Worm (Caenorhabditis elegans) whole organism, young adult: ENCODE results near the gene fbxc-49.

Source experiments
- B0336.3 ChIP-seq: fragments of 200-800 bp; sonication (Bioruptor generic); IDR thresholded peaks from 2 replicates; pipeline ENCODE4 v1.3.6; 2022; ENCODE audit warnings: missing genetic modification characterization, missing compliant biosample characterization
- C06A6.2 ChIP-seq: fragments of 200-800 bp; sonication (Bioruptor generic); conservative IDR thresholded peaks from 2 replicates; pipeline ENCODE4 v1.3.6; 2022; ENCODE audit warnings: missing genetic modification characterization, missing compliant biosample characterization
- C17E4.6 ChIP-seq: fragments of 200-800 bp; sonication (Bioruptor generic); IDR thresholded peaks from 2 replicates; pipeline ENCODE4 v1.3.6; 2022; ENCODE audit warnings: missing genetic modification reagents, missing genetic modification characterization, missing compliant biosample characterization
- D2030.7 ChIP-seq: fragments of 200-800 bp; sonication (Bioruptor generic); IDR thresholded peaks from 2 replicates; pipeline ENCODE4 v1.3.6; 2022; ENCODE audit warnings: missing genetic modification reagents, missing genetic modification characterization, missing compliant biosample characterization
- F33H1.4 ChIP-seq: fragments of 200-800 bp; sonication (Bioruptor generic); IDR thresholded peaks from 2 replicates; pipeline ENCODE4 v1.3.6; 2022; ENCODE audit warnings: missing genetic modification reagents, missing genetic modification characterization, missing compliant biosample characterization
- F37B4.10 ChIP-seq: fragments of 200-800 bp; sonication (Bioruptor generic); IDR thresholded peaks from 2 replicates; pipeline ENCODE4 v1.3.6; 2022; ENCODE audit warnings: missing genetic modification characterization, missing compliant biosample characterization
- T26A5.8 ChIP-seq: sonication (generic microtip); optimal IDR thresholded peaks from 2 replicates; lab custom pipeline; 2016; ENCODE audit warnings: missing genetic modification characterization, missing compliant biosample characterization
- Y53G8AR.9 ChIP-seq: fragments of 200-800 bp; sonication (Bioruptor generic); conservative IDR thresholded peaks from 2 replicates; pipeline ENCODE4 v1.3.6; 2022; ENCODE audit warnings: missing genetic modification reagents, missing genetic modification characterization, missing compliant biosample characterization
- Y67H2A.10 ChIP-seq: fragments of 200-800 bp; sonication (Bioruptor generic); conservative IDR thresholded peaks from 2 replicates; pipeline ENCODE4 v1.3.6; 2022; ENCODE audit warnings: missing genetic modification reagents, missing genetic modification characterization, missing compliant biosample characterization
- Y79H2A.3 ChIP-seq: fragments of 200-800 bp; sonication (Bioruptor generic); conservative IDR thresholded peaks from 2 replicates; pipeline ENCODE4 v1.3.6; 2022; ENCODE audit warnings: missing genetic modification reagents, missing genetic modification characterization, missing compliant biosample characterization
- ama-1 ChIP-seq, 3 experiments: fragments of 150-350 bp in 1 of 3; sonication (generic microtip) in 2 of 3; optimal IDR thresholded peaks; 2 replicates each; lab custom pipeline; 2014 to 2018; ENCODE audit warnings: missing biosample characterization in 2 of 3, missing genetic modification characterization in 2 of 3, missing genetic modification reagents in 2 of 3
- attf-3 ChIP-seq: fragments of 200-800 bp; sonication (Bioruptor generic); conservative IDR thresholded peaks from 2 replicates; pipeline ENCODE4 v1.3.6; 2022; ENCODE audit warnings: missing genetic modification reagents, missing genetic modification characterization, missing compliant biosample characterization
- ccch-3 ChIP-seq: fragments of 200-800 bp; sonication (Bioruptor generic); optimal IDR thresholded peaks from 2 replicates; lab custom pipeline; 2018; ENCODE audit warnings: mild to moderate bottlenecking, missing genetic modification characterization, missing compliant biosample characterization
- ceh-27 ChIP-seq: fragments of 200-800 bp; sonication (Bioruptor generic); optimal IDR thresholded peaks from 2 replicates; lab custom pipeline; 2018; ENCODE audit warnings: mild to moderate bottlenecking, missing genetic modification characterization, moderate library complexity, missing compliant biosample characterization
- die-1 ChIP-seq: sonication (generic microtip); optimal IDR thresholded peaks from 2 replicates; lab custom pipeline; 2016; ENCODE audit warnings: missing genotype, mild to moderate bottlenecking, missing genetic modification characterization, missing compliant biosample characterization
- dox-1 ChIP-seq: fragments of 200-800 bp; sonication (Bioruptor generic); IDR thresholded peaks from 2 replicates; pipeline ENCODE4 v1.3.6; 2022; ENCODE audit warnings: missing genetic modification reagents, missing genetic modification characterization, missing compliant biosample characterization
- dpff-1 ChIP-seq: sonication (generic microtip); optimal IDR thresholded peaks from 2 replicates; lab custom pipeline; 2017; ENCODE audit warnings: mild to moderate bottlenecking, missing genetic modification characterization, missing compliant biosample characterization
- him-1 ChIP-seq: sonication (generic microtip); optimal IDR thresholded peaks from 2 replicates; lab custom pipeline; 2016; ENCODE audit warnings: missing genotype, missing genetic modification reagents, missing genetic modification characterization, missing compliant biosample characterization
- hlh-12 ChIP-seq: sonication (generic microtip); optimal IDR thresholded peaks from 2 replicates; lab custom pipeline; 2016; ENCODE audit warnings: missing genetic modification characterization, missing compliant biosample characterization
- hlh-26 ChIP-seq: fragments of 200-800 bp; sonication (Bioruptor generic); conservative IDR thresholded peaks from 2 replicates; pipeline ENCODE4 v1.3.6; 2022; ENCODE audit warnings: missing genetic modification reagents, missing genetic modification characterization, missing compliant biosample characterization
- lin-26 ChIP-seq: fragments of 200-800 bp; sonication (Bioruptor generic); IDR thresholded peaks from 2 replicates; pipeline ENCODE4 v1.3.6; 2022; ENCODE audit warnings: missing genetic modification reagents, missing genetic modification characterization, missing compliant biosample characterization
- lin-54 ChIP-seq: fragments of 200-800 bp; sonication (Bioruptor generic); optimal IDR thresholded peaks from 2 replicates; lab custom pipeline; 2018; ENCODE audit warnings: mild to moderate bottlenecking, missing genetic modification characterization, missing compliant biosample characterization
- madf-6 ChIP-seq: fragments of 200-800 bp; sonication (Bioruptor generic); IDR thresholded peaks from 2 replicates; pipeline ENCODE4 v1.3.6; 2022; ENCODE audit warnings: missing genetic modification reagents, missing genetic modification characterization, missing compliant biosample characterization
- madf-8 ChIP-seq: fragments of 200-800 bp; sonication (Bioruptor generic); conservative IDR thresholded peaks from 2 replicates; pipeline ENCODE4 v1.3.6; 2022; ENCODE audit warnings: missing genetic modification reagents, missing genetic modification characterization, missing compliant biosample characterization
- mes-4 ChIP-seq: sonication (generic microtip); optimal IDR thresholded peaks from 2 replicates; lab custom pipeline; 2016; ENCODE audit warnings: missing genotype, missing genetic modification characterization, missing compliant biosample characterization
- mxl-1 ChIP-seq: sonication (generic microtip); optimal IDR thresholded peaks from 2 replicates; lab custom pipeline; 2016; ENCODE audit warnings: missing genetic modification characterization, missing compliant biosample characterization
- nhr-120 ChIP-seq: fragments of 200-800 bp; sonication (Bioruptor generic); IDR thresholded peaks from 2 replicates; pipeline ENCODE4 v1.3.6; 2022; ENCODE audit warnings: missing genetic modification characterization, missing compliant biosample characterization
- nhr-179 ChIP-seq: sonication (generic microtip); optimal IDR thresholded peaks from 2 replicates; lab custom pipeline; 2016; ENCODE audit warnings: mild to moderate bottlenecking, missing genetic modification characterization, missing compliant biosample characterization
- rcor-1 ChIP-seq: fragments of 200-800 bp; sonication (Bioruptor generic); IDR thresholded peaks from 2 replicates; pipeline ENCODE4 v1.3.6; 2022; ENCODE audit warnings: missing genetic modification reagents, missing genetic modification characterization, missing compliant biosample characterization
- rpc-1 ChIP-seq, 2 experiments: fragments of 150-350 bp in 1 of 2; sonication (generic microtip) in 1 of 2; optimal IDR thresholded peaks; 2 replicates each; lab custom pipeline; 2014 to 2018; ENCODE audit warnings: missing biosample characterization in 1 of 2, missing genetic modification characterization in 1 of 2, missing genetic modification reagents in 1 of 2, missing genotype in 1 of 2
- sdz-38 ChIP-seq: sonication (generic microtip); optimal IDR thresholded peaks from 2 replicates; lab custom pipeline; 2016; ENCODE audit warnings: missing genotype, missing genetic modification characterization, missing compliant biosample characterization
- sea-2 ChIP-seq: fragments of 200-800 bp; sonication (Bioruptor generic); IDR thresholded peaks from 2 replicates; pipeline ENCODE4 v1.3.6; 2022; ENCODE audit warnings: missing genetic modification characterization, missing compliant biosample characterization
- snpc-1.1 ChIP-seq: sonication (generic microtip); optimal IDR thresholded peaks from 2 replicates; lab custom pipeline; 2017; ENCODE audit warnings: missing genetic modification characterization, mild to moderate bottlenecking, missing compliant biosample characterization, antibody characterized with exemption, moderate library complexity, missing genotype, missing genetic modification reagents; ENCODE audit not compliant: insufficient read depth
- snpc-1.3 ChIP-seq: sonication (generic microtip); optimal IDR thresholded peaks from 2 replicates; lab custom pipeline; 2017; ENCODE audit warnings: missing genetic modification characterization, mild to moderate bottlenecking, missing compliant biosample characterization, antibody characterized with exemption, moderate library complexity, missing genotype, missing genetic modification reagents; ENCODE audit not compliant: insufficient read depth
- sptf-2 ChIP-seq: fragments of 200-800 bp; sonication (Bioruptor generic); optimal IDR thresholded peaks from 2 replicates; lab custom pipeline; 2018; ENCODE audit warnings: mild to moderate bottlenecking, missing genetic modification characterization, missing compliant biosample characterization
- tbp1 ChIP-seq: fragments of 200-800 bp; sonication (Bioruptor generic); optimal IDR thresholded peaks from 2 replicates; lab custom pipeline; 2018; ENCODE audit warnings: mild to moderate bottlenecking, missing genetic modification characterization, missing compliant biosample characterization
- zfh-2 ChIP-seq: fragments of 200-800 bp; sonication (Bioruptor generic); conservative IDR thresholded peaks from 2 replicates; pipeline ENCODE4 v1.3.6; 2022; ENCODE audit warnings: missing genetic modification reagents, missing genetic modification characterization, missing compliant biosample characterization
- zim-3 ChIP-seq: sonication (generic microtip); optimal IDR thresholded peaks from 2 replicates; lab custom pipeline; 2017; ENCODE audit warnings: mild to moderate bottlenecking, missing genetic modification characterization, moderate library complexity, missing compliant biosample characterization

The fbxc-49 gene

ce11 chrII:2080425-2080824 lies 3.5 kb upstream of the fbxc-49 start, which contains the start of gene F07E5.9:
Gene F07E5.9 (minus strand): TSS chrII:2080525.
- no peak for TF ChIP-seq C17E4.6 (GFP tag; lab: Robert Waterston, UW)
- no peak for TF ChIP-seq sptf-2
- no peak for TF ChIP-seq lin-26 (GFP tag; lab: Robert Waterston, UW)
- no peak for TF ChIP-seq mes-4 (tag; lab: Kevin White, UChicago)
- no peak for TF ChIP-seq ama-1 (optimal IDR thresholded peaks at IDR 0.05; lab: Kevin White, UChicago)
- TF ChIP-seq ama-1 (GFP tag; optimal IDR thresholded peaks at IDR 0.05; lab: Kevin White, UChicago): no peak
- TF ChIP-seq F33H1.4 (GFP tag; lab: Robert Waterston, UW): no peak
- no peak for TF ChIP-seq zim-3 (tag; lab: Kevin White, UChicago)

- no peak for TF ChIP-seq hlh-26 (GFP tag; lab: Robert Waterston, UW)
- no peak for TF ChIP-seq ceh-27 (GFP tag; lab: Kevin White, UChicago)
- TF ChIP-seq die-1 (tag; lab: Kevin White, UChicago): no peak
- no peak for TF ChIP-seq Y53G8AR.9
- no peak for TF ChIP-seq Y79H2A.3 (GFP tag; lab: Robert Waterston, UW)
- TF ChIP-seq attf-3 (GFP tag; lab: Robert Waterston, UW): no peak
- no peak for TF ChIP-seq B0336.3
- TF ChIP-seq madf-8 (GFP tag; lab: Robert Waterston, UW): no peak
- no peak for TF ChIP-seq hlh-12 (tag; lab: Kevin White, UChicago)
- no peak for TF ChIP-seq lin-54 (GFP tag; lab: Kevin White, UChicago)
- no peak for TF ChIP-seq madf-6 (GFP tag; lab: Robert Waterston, UW)
- no peak for TF ChIP-seq nhr-120
- TF ChIP-seq nhr-179 (tag; lab: Kevin White, UChicago): no peak
- no peak for TF ChIP-seq C06A6.2 (GFP tag; lab: Robert Waterston, UW)
- no peak for TF ChIP-seq D2030.7 (GFP tag; lab: Robert Waterston, UW)
- TF ChIP-seq sdz-38 (tag; lab: Kevin White, UChicago): no peak
- no peak for TF ChIP-seq zfh-2 (GFP tag; lab: Robert Waterston, UW)
- TF ChIP-seq mxl-1 (tag; lab: Kevin White, UChicago): no peak
- TF ChIP-seq, all 124 proteins: peak for 0
Measured at ce11 chrII:2081257-2081656, 2.7 kb upstream of the fbxc-49 start, which contains the start of gene T16A1.4. Gene T16A1.4 (plus strand): TSS chrII:2081557.

ce11 chrII:2087206-2087605 lies 3.3 kb downstream of the fbxc-49 start:
- no peak for TF ChIP-seq sea-2 (GFP tag; lab: Robert Waterston, UW)
- TF ChIP-seq F37B4.10 (GFP tag; lab: Robert Waterston, UW): 0 out of 2 replicates have a peak, but pooled peaks have one; percentile 65
- no peak for TF ChIP-seq T26A5.8 (tag; lab: Kevin White, UChicago)
- no peak for TF ChIP-seq rcor-1 (GFP tag; lab: Robert Waterston, UW)
- TF ChIP-seq dpff-1: no peak
- no peak for TF ChIP-seq rpc-1 (optimal IDR thresholded peaks at IDR 0.05; lab: Kevin White, UChicago)
- TF ChIP-seq rpc-1 (tag; optimal IDR thresholded peaks at IDR 0.05; lab: Kevin White, UChicago): no peak
- no peak for TF ChIP-seq snpc-1.3 (tag; lab: Kevin White, UChicago)
- TF ChIP-seq dox-1 (GFP tag; lab: Robert Waterston, UW): no peak
- TF ChIP-seq tbp1 (GFP tag; lab: Kevin White, UChicago): no peak
- peak; percentile 66 for TF ChIP-seq zfh-2 (GFP tag; lab: Robert Waterston, UW)
- peak; percentile 14 for TF ChIP-seq snpc-1.1 (tag; lab: Kevin White, UChicago)
- TF ChIP-seq ccch-3 (GFP tag; lab: Kevin White, UChicago): no peak
- no peak for TF ChIP-seq him-1 (tag; lab: Kevin White, UChicago)
- TF ChIP-seq mes-4 (tag; lab: Kevin White, UChicago): no peak
- TF ChIP-seq D2030.7 (GFP tag; lab: Robert Waterston, UW): no peak
- no peak for TF ChIP-seq Y67H2A.10 (GFP tag; lab: Robert Waterston, UW)
- TF ChIP-seq, all 124 proteins: peak for 3
